Worm (Caenorhabditis elegans): Measurements from ENCODE around the gene col-9.
A peak's percentile ranks its signal among the peaks of the same experiment; 100 is the strongest.

The col-9 gene

DNA sequence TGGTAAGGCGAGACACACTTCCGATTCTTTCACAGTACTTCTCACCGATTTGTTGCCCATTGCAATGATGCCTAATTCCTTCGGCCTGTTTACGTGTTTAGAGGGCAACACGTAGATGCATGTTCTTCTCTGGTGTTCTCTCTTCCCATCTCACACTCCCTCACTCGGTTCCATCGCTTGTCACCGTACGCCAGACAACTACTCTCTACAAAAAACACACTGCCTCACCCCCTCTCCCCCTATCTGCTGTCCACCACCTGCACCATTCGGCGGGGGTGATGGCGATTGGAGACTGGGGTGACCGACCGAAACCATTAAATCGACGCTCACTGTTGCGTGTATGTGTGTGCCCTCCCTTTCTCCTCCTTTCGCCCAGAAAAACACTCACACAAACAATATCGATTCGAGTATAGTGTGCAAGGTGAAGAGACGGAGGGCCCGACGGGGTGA, 5.9 kb upstream of the col-9 start (continued):
- TF ChIP-seq xbp-1 (tag; optimal IDR thresholded peaks at IDR 0.05) (no peak), pqm-1 (tag; optimal IDR thresholded peaks at IDR 0.05) (no peak), nhr-77 (tag; optimal IDR thresholded peaks at IDR 0.05) (no peak), nhr-19 (GFP tag; conservative IDR thresholded peaks at IDR 0.05) (peak; percentile 9; the same call in 1 of the 2 replicates), fkh-4 (tag; optimal IDR thresholded peaks at IDR 0.05; ENCODE audit: borderline replicate concordance) (no peak), unc-30 (tag; optimal IDR thresholded peaks at IDR 0.05) (no peak), nhr-237 (tag; optimal IDR thresholded peaks at IDR 0.05) (no peak), alr-1 (tag; optimal IDR thresholded peaks at IDR 0.05; ENCODE audit: borderline replicate concordance) (no peak), snpc-4 (tag; optimal IDR thresholded peaks at IDR 0.05) (no peak), unc-62 (GFP tag; optimal IDR thresholded peaks at IDR 0.05) (no peak), Y116A8C.19 (tag; optimal IDR thresholded peaks at IDR 0.05; ENCODE audit: borderline replicate concordance) (no peak), lin-39 (tag; optimal IDR thresholded peaks at IDR 0.05) (no peak), lin-35 (GFP tag; optimal IDR thresholded peaks at IDR 0.05) (peak; percentile 4 to 31), C04F5.9 (tag; optimal IDR thresholded peaks at IDR 0.05) (no peak), nhr-12 (tag; optimal IDR thresholded peaks at IDR 0.05) (no peak), lin-15B (tag; optimal IDR thresholded peaks at IDR 0.05) (no peak), hpl-2 (GFP tag; optimal IDR thresholded peaks at IDR 0.05) (no peak), fkh-8 (tag; optimal IDR thresholded peaks at IDR 0.05) (no peak), nhr-28 (tag; optimal IDR thresholded peaks at IDR 0.05) (no peak), ces-1 (GFP tag; optimal IDR thresholded peaks at IDR 0.05) (no peak), ama-1 (optimal IDR thresholded peaks at IDR 0.05) (no peak), dpl-1 (GFP tag; optimal IDR thresholded peaks at IDR 0.05) (no peak), hlh-4 (tag; optimal IDR thresholded peaks at IDR 0.05) (no peak), nhr-20 (tag; optimal IDR thresholded peaks at IDR 0.05) (peak; percentile 58), mdl-1 (tag; optimal IDR thresholded peaks at IDR 0.05) (no peak), ceh-82 (tag; optimal IDR thresholded peaks at IDR 0.05) (peak in 1 of 3 experiments; percentile 30), lin-13 (GFP tag; optimal IDR thresholded peaks at IDR 0.05) (no peak), sup-37 (GFP tag; optimal IDR thresholded peaks at IDR 0.05) (no peak), ceh-8 (GFP tag; optimal IDR thresholded peaks at IDR 0.05) (no peak), mep-1 (tag; optimal IDR thresholded peaks at IDR 0.05) (peak; percentile 21), fkh-10 (GFP tag; optimal IDR thresholded peaks at IDR 0.05) (no peak), lin-14 (GFP tag; optimal IDR thresholded peaks at IDR 0.05) (peak; percentile 85), unc-130 (tag; optimal IDR thresholded peaks at IDR 0.05) (no peak), sptf-1 (tag; optimal IDR thresholded peaks at IDR 0.05) (no peak), ceh-88 (GFP tag; IDR thresholded peaks at IDR 0.05) (no peak), lsy-2 (tag; optimal IDR thresholded peaks at IDR 0.05) (peak in 1 of 2 experiments; percentile 16), egl-13 (tag; optimal IDR thresholded peaks at IDR 0.05) (no peak), egl-27 (tag; optimal IDR thresholded peaks at IDR 0.05) (no peak), efl-3 (GFP tag; optimal IDR thresholded peaks at IDR 0.05) (no peak), unc-86 (tag; optimal IDR thresholded peaks at IDR 0.05) (no peak), nhr-85 (tag) (peak; percentile 84), sox-4 (tag; optimal IDR thresholded peaks at IDR 0.05) (no peak), pax-3 (tag; optimal IDR thresholded peaks at IDR 0.05) (no peak), ztf-4 (tag; optimal IDR thresholded peaks at IDR 0.05) (no peak), rnt-1 (tag; optimal IDR thresholded peaks at IDR 0.05) (peak; percentile 42), F16B12.6 (tag; optimal IDR thresholded peaks at IDR 0.05) (no peak), ceh-90 (tag; optimal IDR thresholded peaks at IDR 0.05) (no peak), skn-1 (tag; optimal IDR thresholded peaks at IDR 0.05) (no peak), ets-5 (GFP tag; IDR thresholded peaks at IDR 0.05) (no peak), dsc-1 (tag; optimal IDR thresholded peaks at IDR 0.05) (peak; percentile 37), mef-2 (tag; optimal IDR thresholded peaks at IDR 0.05) (no peak), isw-1 (GFP tag; IDR thresholded peaks at IDR 0.05) (no peak), snu-23 (GFP tag; optimal IDR thresholded peaks at IDR 0.05) (peak; percentile 52), elt-3 (tag; optimal IDR thresholded peaks at IDR 0.05) (peak in 1 of 6 experiments; percentile 2)

All from whole organism, L1 larva.